Fruit fly (Drosophila melanogaster) whole organism, embryonic: Measurements from ENCODE around the gene PNKP.
A peak's percentile ranks its signal among the peaks of the same experiment; 100 is the strongest.

Experiments
- Abd-B ChIP-seq: fragments of 200-800 bp; sonication (Bioruptor generic); optimal IDR thresholded peaks from 2 replicates; lab custom pipeline; 2018; ENCODE audit warnings: missing biosample characterization, mild to moderate bottlenecking, missing genetic modification characterization, moderate library complexity
- CG10274 ChIP-seq: fragments of 200-800 bp; sonication (Bioruptor generic); optimal IDR thresholded peaks from 3 replicates; lab custom pipeline; 2017; ENCODE audit warnings: missing biosample characterization, mild to moderate bottlenecking, missing genetic modification characterization
- CG10543 ChIP-seq: fragments of 200-800 bp; sonication (Bioruptor generic); optimal IDR thresholded peaks from 3 replicates; lab custom pipeline; 2017; ENCODE audit warnings: missing biosample characterization, mild to moderate bottlenecking, missing genetic modification characterization, moderate library complexity
- CG11093 ChIP-seq: fragments of 200-800 bp; sonication (Bioruptor generic); IDR thresholded peaks from 3 replicates; pipeline ENCODE4 v1.3.6; 2022; ENCODE audit warnings: missing biosample characterization, missing genetic modification characterization
- CG12104 ChIP-seq: fragments of 200-800 bp; sonication (Bioruptor generic); optimal IDR thresholded peaks from 3 replicates; lab custom pipeline; 2016; ENCODE audit warnings: missing biosample characterization, missing genetic modification characterization
- CG12769 ChIP-seq: fragments of 200-800 bp; sonication (Bioruptor generic); optimal IDR thresholded peaks from 2 replicates; lab custom pipeline; 2019; ENCODE audit warnings: missing biosample characterization, mild to moderate bottlenecking, missing genetic modification characterization, moderate library complexity
- CG13287 ChIP-seq: fragments of 200-800 bp; sonication (Bioruptor generic); IDR thresholded peaks from 2 replicates; pipeline ENCODE4 v1.3.6; 2022; ENCODE audit warnings: missing biosample characterization, missing genetic modification characterization; ENCODE audit not compliant: partially characterized antibody
- CG13296 ChIP-seq: fragments of 200-800 bp; sonication (Bioruptor generic); optimal IDR thresholded peaks from 3 replicates; lab custom pipeline; 2018; ENCODE audit warnings: missing biosample characterization, mild to moderate bottlenecking, missing genetic modification characterization
- CG14441 ChIP-seq: fragments of 200-800 bp; sonication (Bioruptor generic); IDR thresholded peaks from 2 replicates; pipeline ENCODE4 v1.3.6; 2022; ENCODE audit warnings: missing biosample characterization, missing genetic modification characterization
- CG15073 ChIP-seq: fragments of 200-800 bp; sonication (Bioruptor generic); optimal IDR thresholded peaks from 2 replicates; lab custom pipeline; 2016; ENCODE audit warnings: missing biosample characterization, missing genetic modification characterization
- CG1792 ChIP-seq: fragments of 200-800 bp; sonication (Bioruptor generic); optimal IDR thresholded peaks from 2 replicates; lab custom pipeline; 2016; ENCODE audit warnings: missing biosample characterization, missing genetic modification characterization
- CG2875 ChIP-seq: fragments of 200-800 bp; sonication (Bioruptor generic); optimal IDR thresholded peaks from 2 replicates; lab custom pipeline; 2017; ENCODE audit warnings: missing biosample characterization, mild to moderate bottlenecking, missing genetic modification characterization, missing genetic modification reagents
- CG3281 ChIP-seq: fragments of 200-800 bp; sonication (Bioruptor generic); optimal IDR thresholded peaks from 3 replicates; lab custom pipeline; 2017; ENCODE audit warnings: missing biosample characterization, mild to moderate bottlenecking, missing genetic modification characterization
- CG4617 ChIP-seq: fragments of 200-800 bp; sonication (Bioruptor generic); optimal IDR thresholded peaks from 3 replicates; lab custom pipeline; 2016; ENCODE audit warnings: missing biosample characterization, missing genetic modification characterization, borderline replicate concordance
- CG8281 ChIP-seq: fragments of 200-800 bp; sonication (Bioruptor generic); optimal IDR thresholded peaks from 2 replicates; lab custom pipeline; 2018; ENCODE audit warnings: missing biosample characterization, mild to moderate bottlenecking, missing genetic modification characterization, moderate library complexity
- CG8290 ChIP-seq, 3 experiments: fragments of 200-800 bp; sonication (Bioruptor generic); optimal IDR thresholded peaks; 2 replicates each; lab custom pipeline; 2016 to 2019; ENCODE audit warnings: missing biosample characterization in 3 of 3, missing genetic modification characterization in 3 of 3, mild to moderate bottlenecking in 2 of 3, moderate library complexity in 1 of 3
- D ChIP-seq, 2 experiments: fragments of 200-800 bp in 1 of 2; fragments of >200 bp in 1 of 2; sonication (Bioruptor generic) in 1 of 2; optimal IDR thresholded peaks; 2 replicates in 1 of 2; 3 replicates in 1 of 2; lab custom pipeline; 2017; ENCODE audit warnings: mild to moderate bottlenecking in 1 of 2, missing biosample characterization in 1 of 2, missing genetic modification characterization in 1 of 2, missing genetic modification reagents in 1 of 2
- Dip3 ChIP-seq: fragments of 200-800 bp; sonication (Bioruptor generic); optimal IDR thresholded peaks from 3 replicates; lab custom pipeline; 2016; ENCODE audit warnings: missing biosample characterization, missing genetic modification characterization
- Doc2 ChIP-seq: fragments of 200-800 bp; sonication (Bioruptor generic); IDR thresholded peaks from 2 replicates; pipeline ENCODE4 v1.3.6; 2022; ENCODE audit warnings: missing biosample characterization, missing genetic modification characterization
- Fer1 ChIP-seq: fragments of 200-800 bp; sonication (Bioruptor generic); optimal IDR thresholded peaks from 2 replicates; lab custom pipeline; 2017; ENCODE audit warnings: missing biosample characterization, mild to moderate bottlenecking, missing genetic modification characterization
- Fer2 ChIP-seq: fragments of 200-800 bp; sonication (Bioruptor generic); optimal IDR thresholded peaks from 2 replicates; lab custom pipeline; 2018; ENCODE audit warnings: missing biosample characterization, mild to moderate bottlenecking, missing genetic modification characterization, moderate library complexity
- Fer3 ChIP-seq: fragments of 200-800 bp; sonication (Bioruptor generic); optimal IDR thresholded peaks from 2 replicates; lab custom pipeline; 2018; ENCODE audit warnings: missing biosample characterization, mild to moderate bottlenecking, missing genetic modification characterization, moderate library complexity
- HLHmδ ChIP-seq: fragments of 200-800 bp; sonication (Bioruptor generic); optimal IDR thresholded peaks from 2 replicates; lab custom pipeline; 2018; ENCODE audit warnings: missing biosample characterization, mild to moderate bottlenecking, missing genetic modification characterization, moderate library complexity
- NfI ChIP-seq: fragments of 200-800 bp; sonication (Bioruptor generic); optimal IDR thresholded peaks from 3 replicates; lab custom pipeline; 2018; ENCODE audit warnings: missing biosample characterization, mild to moderate bottlenecking, missing genetic modification characterization, moderate library complexity
- Scr ChIP-seq: fragments of 200-800 bp; sonication (Bioruptor generic); IDR thresholded peaks from 2 replicates; pipeline ENCODE4 v1.3.6; 2022; ENCODE audit warnings: missing biosample characterization, missing genetic modification characterization; ENCODE audit not compliant: partially characterized antibody
- Ssrp ChIP-seq: fragments of 200-800 bp; sonication (Bioruptor generic); optimal IDR thresholded peaks from 2 replicates; lab custom pipeline; 2018; ENCODE audit warnings: missing biosample characterization, mild to moderate bottlenecking, missing genetic modification characterization, moderate library complexity
- Xrp1 ChIP-seq: fragments of 200-800 bp; sonication (Bioruptor generic); IDR thresholded peaks from 2 replicates; pipeline ENCODE4 v1.3.6; 2022; ENCODE audit warnings: missing biosample characterization, missing genetic modification characterization
- YL-1 ChIP-seq: fragments of 200-800 bp; sonication (Bioruptor generic); optimal IDR thresholded peaks from 3 replicates; lab custom pipeline; 2017; ENCODE audit warnings: missing biosample characterization, mild to moderate bottlenecking, missing genetic modification characterization
- ase ChIP-seq: fragments of 200-800 bp; sonication (Bioruptor generic); IDR thresholded peaks from 3 replicates; pipeline ENCODE4 v1.3.6; 2022; ENCODE audit warnings: missing biosample characterization, missing genetic modification characterization
- ato ChIP-seq: fragments of 200-800 bp; sonication (Bioruptor generic); IDR thresholded peaks from 2 replicates; pipeline ENCODE4 v1.3.6; 2022; ENCODE audit warnings: missing biosample characterization, missing genetic modification characterization; ENCODE audit not compliant: partially characterized antibody
- cad ChIP-seq: fragments of >200 bp; optimal IDR thresholded peaks from 2 replicates; lab custom pipeline; 2017; ENCODE audit warnings: missing biosample characterization, missing genetic modification characterization
- chinmo ChIP-seq: fragments of 200-800 bp; sonication (Bioruptor generic); IDR thresholded peaks from 4 replicates; pipeline ENCODE4 v1.3.6; 2022; ENCODE audit warnings: missing biosample characterization, missing genetic modification characterization; ENCODE audit not compliant: partially characterized antibody
- chm ChIP-seq: fragments of 200-800 bp; sonication (Bioruptor generic); IDR thresholded peaks from 2 replicates; pipeline ENCODE4 v1.3.6; 2022; ENCODE audit warnings: missing biosample characterization, missing genetic modification characterization
- crp ChIP-seq, 2 experiments: fragments of 200-800 bp; sonication (Bioruptor generic); optimal IDR thresholded peaks; 2 replicates in 1 of 2; 3 replicates in 1 of 2; lab custom pipeline; 2017; ENCODE audit warnings: missing biosample characterization in 2 of 2, missing genetic modification characterization in 2 of 2, mild to moderate bottlenecking in 1 of 2, moderate library complexity in 1 of 2
- dimm ChIP-seq: fragments of 200-800 bp; sonication (Bioruptor generic); IDR thresholded peaks from 2 replicates; pipeline ENCODE4 v1.3.6; 2022; ENCODE audit warnings: missing biosample characterization, missing genetic modification characterization
- esg ChIP-seq: fragments of 200-800 bp; sonication (Bioruptor generic); conservative IDR thresholded peaks from 2 replicates; pipeline ENCODE4 v1.3.6; 2022; ENCODE audit warnings: missing biosample characterization, missing genetic modification characterization
- gce ChIP-seq: fragments of 200-800 bp; sonication (Bioruptor generic); IDR thresholded peaks from 3 replicates; pipeline ENCODE4 v1.3.6; 2022; ENCODE audit warnings: missing biosample characterization, missing genetic modification characterization
- nerfin-2 ChIP-seq: fragments of 200-800 bp; sonication (Bioruptor generic); IDR thresholded peaks from 2 replicates; pipeline ENCODE4 v1.3.6; 2022; ENCODE audit warnings: missing biosample characterization, missing genetic modification characterization; ENCODE audit not compliant: partially characterized antibody
- peb ChIP-seq: fragments of 200-800 bp; sonication (Bioruptor generic); IDR thresholded peaks from 2 replicates; pipeline ENCODE4 v1.3.6; 2022; ENCODE audit warnings: missing biosample characterization, missing genetic modification characterization
- pita ChIP-seq: fragments of 200-800 bp; sonication (Bioruptor generic); optimal IDR thresholded peaks from 2 replicates; lab custom pipeline; 2017; ENCODE audit warnings: missing biosample characterization, mild to moderate bottlenecking, missing genetic modification characterization
- pnt ChIP-seq: fragments of 200-800 bp; sonication (Bioruptor generic); optimal IDR thresholded peaks from 3 replicates; lab custom pipeline; 2016; ENCODE audit warnings: missing biosample characterization, missing genetic modification characterization
- psq ChIP-seq: fragments of 200-800 bp; sonication (Bioruptor generic); optimal IDR thresholded peaks from 2 replicates; lab custom pipeline; 2017; ENCODE audit warnings: missing biosample characterization, missing genetic modification characterization
- pzg ChIP-seq: fragments of 200-800 bp; sonication (Bioruptor generic); optimal IDR thresholded peaks from 3 replicates; lab custom pipeline; 2018; ENCODE audit warnings: missing biosample characterization, mild to moderate bottlenecking, missing genetic modification characterization, moderate library complexity
- ranshi ChIP-seq: fragments of 200-800 bp; sonication (Bioruptor generic); IDR thresholded peaks from 2 replicates; pipeline ENCODE4 v1.3.6; 2022; ENCODE audit warnings: missing biosample characterization, missing genetic modification characterization
- slou ChIP-seq: fragments of 200-800 bp; sonication (Bioruptor generic); optimal IDR thresholded peaks from 3 replicates; lab custom pipeline; 2016; ENCODE audit warnings: missing biosample characterization, missing genetic modification characterization
- sob ChIP-seq: fragments of 200-800 bp; sonication (Bioruptor generic); IDR thresholded peaks from 2 replicates; pipeline ENCODE4 v1.3.6; 2022; ENCODE audit warnings: missing biosample characterization, missing genetic modification characterization
- usp ChIP-seq: fragments of >200 bp; optimal IDR thresholded peaks from 2 replicates; lab custom pipeline; 2017; ENCODE audit warnings: missing biosample characterization, missing genetic modification characterization
- wdn ChIP-seq: fragments of 200-800 bp; sonication (Bioruptor generic); IDR thresholded peaks from 2 replicates; pipeline ENCODE4 v1.3.6; 2022; ENCODE audit warnings: missing biosample characterization, missing genetic modification characterization
- zen ChIP-seq: fragments of 200-800 bp; sonication (Bioruptor generic); optimal IDR thresholded peaks from 3 replicates; lab custom pipeline; 2018; ENCODE audit warnings: missing biosample characterization, mild to moderate bottlenecking, missing genetic modification characterization, moderate library complexity

The PNKP gene

DNA sequence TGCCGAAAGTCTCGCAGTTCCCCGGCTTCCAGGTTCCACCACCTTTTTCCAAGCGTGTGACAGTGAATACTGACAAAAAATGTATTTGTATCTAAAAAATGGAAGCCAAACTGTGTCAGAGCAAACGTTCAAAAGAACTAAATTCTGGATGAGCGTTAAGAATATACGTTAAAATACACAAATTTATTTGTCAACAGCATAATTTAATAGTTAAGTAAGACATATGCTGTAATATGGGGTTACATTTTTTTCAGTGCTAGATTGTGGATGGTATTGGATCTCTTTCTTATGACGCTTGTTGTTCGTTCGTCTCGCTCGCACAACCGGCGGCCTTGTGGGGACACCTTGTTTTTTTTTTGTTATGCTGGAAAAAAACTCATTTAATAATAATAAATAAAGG is 12.3 kb upstream of the PNKP start (continued):
- TF ChIP-seq esg (peak; percentile 92), Xrp1 (peak; percentile 95), Ssrp (tag; lab: Kevin White, UChicago) (peak; percentile 84), Abd-B (GFP tag; lab: Kevin White, UChicago) (peak; percentile 86), D (optimal IDR thresholded peaks at IDR 0.05; lab: Kevin White, UChicago) (no peak), D (GFP tag; optimal IDR thresholded peaks at IDR 0.05; lab: Kevin White, UChicago) (peak; percentile 88), gce (peak; percentile 89), dimm (GFP tag; lab: Robert Waterston, UW) (peak; percentile 81), sob (GFP tag; lab: Robert Waterston, UW) (peak; percentile 97), CG13296 (peak; percentile 91), usp (GFP tag; lab: Kevin White, UChicago) (no peak), ato (GFP tag; lab: Robert Waterston, UW) (no peak), HLHmδ (GFP tag; lab: Kevin White, UChicago) (no peak), CG2875 (GFP tag; lab: Kevin White, UChicago) (peak; percentile 87), chm (GFP tag; lab: Robert Waterston, UW) (peak; percentile 93), zen (tag; lab: Kevin White, UChicago) (peak; percentile 86), peb (GFP tag; lab: Robert Waterston, UW) (peak; percentile 84), YL-1 (GFP tag; lab: Kevin White, UChicago) (peak; percentile 79), Doc2 (GFP tag; lab: Robert Waterston, UW) (peak; percentile 83; the same call in 1 of the 2 replicates), Fer2 (tag; lab: Kevin White, UChicago) (peak; percentile 83), crp (GFP tag; optimal IDR thresholded peaks at IDR 0.05; lab: Kevin White, UChicago) (peak in 1 of 2 experiments; percentile 57), chinmo (GFP tag; lab: Robert Waterston, UW) (no peak), CG8281 (tag; lab: Kevin White, UChicago) (peak; percentile 80), CG10274 (GFP tag; lab: Kevin White, UChicago) (peak; percentile 77), CG13287 (GFP tag; lab: Robert Waterston, UW) (no peak), CG10543 (GFP tag; lab: Kevin White, UChicago) (peak; percentile 96), CG14441 (peak; percentile 94), CG11093 (GFP tag; lab: Robert Waterston, UW) (peak; percentile 89), wdn (GFP tag; lab: Robert Waterston, UW) (peak; percentile 97), CG1792 (GFP tag; lab: Kevin White, UChicago) (peak; percentile 89), psq (peak; percentile 79), cad (GFP tag; lab: Kevin White, UChicago) (no peak), CG15073 (GFP tag; lab: Kevin White, UChicago) (peak; percentile 53), CG12769 (tag; lab: Kevin White, UChicago) (peak; percentile 99), NfI (GFP tag; lab: Kevin White, UChicago) (peak; percentile 96), CG12104 (GFP tag; lab: Kevin White, UChicago) (peak; percentile 94), Scr (no peak), Fer1 (peak; percentile 97), CG8290 (GFP tag; optimal IDR thresholded peaks at IDR 0.05; lab: Kevin White, UChicago) (peak; percentile 81), CG8290 (tag; optimal IDR thresholded peaks at IDR 0.05; lab: Kevin White, UChicago) (peak in 1 of 2 experiments; percentile 98), pita (GFP tag; lab: Kevin White, UChicago) (no peak), pzg (GFP tag; lab: Kevin White, UChicago) (peak; percentile 27), nerfin-2 (no peak), CG4617 (GFP tag; lab: Kevin White, UChicago) (peak; percentile 79), pnt (GFP tag; lab: Kevin White, UChicago) (peak; percentile 95), ranshi (GFP tag; lab: Robert Waterston, UW) (peak; percentile 91), CG3281 (GFP tag; lab: Kevin White, UChicago) (peak; percentile 96), slou (peak; percentile 92), Dip3 (GFP tag; lab: Kevin White, UChicago) (peak; percentile 90), ase (GFP tag; lab: Robert Waterston, UW) (peak; percentile 93), Fer3 (tag; lab: Kevin White, UChicago) (peak; percentile 97)
